Worm (Caenorhabditis elegans): ENCODE results near the gene sgn-1.

sgn-1 gene

ce11 chrII:8783451-8783967, at the start of gene sgn-1:
Gene sgn-1, minus strand, starts transcription at chrII:8783670.
- no peak for TF ChIP-seq sea-2 (GFP tag; IDR thresholded peaks at IDR 0.05)
- TF ChIP-seq ceh-79 (tag; optimal IDR thresholded peaks at IDR 0.05), result no peak
- TF ChIP-seq K11D2.4 (GFP tag; IDR thresholded peaks at IDR 0.05), result no peak
- TF ChIP-seq hmg-20 (GFP tag; IDR thresholded peaks at IDR 0.05), result no peak
- no peak for TF ChIP-seq ztf-28 (GFP tag; IDR thresholded peaks at IDR 0.05)
- TF ChIP-seq somi-1 (GFP tag; optimal IDR thresholded peaks at IDR 0.05), result no peak
- TF ChIP-seq lag-1 (GFP tag; IDR thresholded peaks at IDR 0.05), result no peak
- no peak for TF ChIP-seq bed-1 (GFP tag; IDR thresholded peaks at IDR 0.05)
- no peak for TF ChIP-seq sdz-38 (tag; optimal IDR thresholded peaks at IDR 0.05)
- no peak for TF ChIP-seq hrde-1 (tag; optimal IDR thresholded peaks at IDR 0.05; ENCODE audit: borderline replicate concordance)
- no peak for TF ChIP-seq sptf-2 (GFP tag; optimal IDR thresholded peaks at IDR 0.05)

ce11 chrII:8832941-8833340, 49.5 kb upstream of the sgn-1 start:
- TF ChIP-seq F33H1.4 (GFP tag; IDR thresholded peaks at IDR 0.05), result no peak
- TF ChIP-seq Y67H2A.10 (GFP tag; conservative IDR thresholded peaks at IDR 0.05), result no peak
- no peak for TF ChIP-seq attf-6 (GFP tag; IDR thresholded peaks at IDR 0.05)
- TF ChIP-seq unc-130 (GFP tag; optimal IDR thresholded peaks at IDR 0.05), result no peak
- TF ChIP-seq F22D6.2 (tag; optimal IDR thresholded peaks at IDR 0.05), result no peak

ce11 chrII:8830917-8831316, 47.4 kb upstream of the sgn-1 start:
- no peak for TF ChIP-seq lin-35 (GFP tag; optimal IDR thresholded peaks at IDR 0.05)
- TF ChIP-seq Y79H2A.3 (GFP tag; conservative IDR thresholded peaks at IDR 0.05), result no peak
- TF ChIP-seq cebp-1 (GFP tag; IDR thresholded peaks at IDR 0.05), result no peak
- no peak for TF ChIP-seq cebp-1 (tag; optimal IDR thresholded peaks at IDR 0.05)
- no peak for TF ChIP-seq lir-1 (GFP tag; conservative IDR thresholded peaks at IDR 0.05)
- TF ChIP-seq lsy-27 (tag; optimal IDR thresholded peaks at IDR 0.05; ENCODE audit: borderline replicate concordance, insufficient read depth), result no peak
- no peak for TF ChIP-seq ets-4 (GFP tag; optimal IDR thresholded peaks at IDR 0.05)
- no peak for TF ChIP-seq dpl-1 (GFP tag; optimal IDR thresholded peaks at IDR 0.05)
- no peak for TF ChIP-seq mes-4 (tag; optimal IDR thresholded peaks at IDR 0.05)
- no peak for TF ChIP-seq ztf-6 (GFP tag; IDR thresholded peaks at IDR 0.05)
- no peak for TF ChIP-seq ceh-27 (GFP tag; optimal IDR thresholded peaks at IDR 0.05)
- TF ChIP-seq ama-1 (optimal IDR thresholded peaks at IDR 0.05), result no peak
- no peak for TF ChIP-seq ama-1 (GFP tag; optimal IDR thresholded peaks at IDR 0.05)
- TF ChIP-seq Y53F4B.3 (GFP tag; IDR thresholded peaks at IDR 0.05), result no peak
- TF ChIP-seq aptf-3 (GFP tag; IDR thresholded peaks at IDR 0.05), result no peak
- TF ChIP-seq let-526 (GFP tag; IDR thresholded peaks at IDR 0.05), result no peak
- no peak for TF ChIP-seq ccch-3 (GFP tag; optimal IDR thresholded peaks at IDR 0.05)
- no peak for TF ChIP-seq F52B5.7 (tag; optimal IDR thresholded peaks at IDR 0.05)

- TF ChIP-seq lag-1 (GFP tag; IDR thresholded peaks at IDR 0.05), result no peak
- TF ChIP-seq F10E7.11 (tag; optimal IDR thresholded peaks at IDR 0.05), result no peak
- TF ChIP-seq sdz-38 (tag; optimal IDR thresholded peaks at IDR 0.05), result no peak
- TF ChIP-seq F57C9.4 (tag; optimal IDR thresholded peaks at IDR 0.05), result no peak
- TF ChIP-seq F39B2.1 (GFP tag; IDR thresholded peaks at IDR 0.05), result no peak
- TF ChIP-seq tbp1 (GFP tag; optimal IDR thresholded peaks at IDR 0.05), result no peak
- TF ChIP-seq ztf-6 (GFP tag; IDR thresholded peaks at IDR 0.05), result no peak
- TF ChIP-seq mel-28 (tag; optimal IDR thresholded peaks at IDR 0.05; ENCODE audit: borderline replicate concordance), result no peak
- no peak for TF ChIP-seq him-1 (tag; optimal IDR thresholded peaks at IDR 0.05)
- no peak for TF ChIP-seq K11D2.4 (GFP tag; IDR thresholded peaks at IDR 0.05)
- TF ChIP-seq D2030.7 (GFP tag; IDR thresholded peaks at IDR 0.05), result no peak
- TF ChIP-seq madf-6 (GFP tag; IDR thresholded peaks at IDR 0.05), result no peak
- no peak for TF ChIP-seq lsy-27 (tag; optimal IDR thresholded peaks at IDR 0.05; ENCODE audit: borderline replicate concordance, insufficient read depth)
Measured at ce11 chrII:8829189-8829588, 45.7 kb upstream of the sgn-1 start, which contains the start of gene F46C5.2. Gene F46C5.2, minus strand, starts transcription at chrII:8829289.
